Worm (Caenorhabditis elegans) whole organism, mixed stage, embryonic: Measurements from ENCODE around the gene hrde-1.
A peak's percentile ranks its signal among the peaks of the same experiment; 100 is the strongest.

Experiments
- M03D4.4 ChIP-seq: sonication (generic microtip); optimal IDR thresholded peaks from 2 replicates; lab custom pipeline; 2017; ENCODE audit warnings: mild to moderate bottlenecking, missing genetic modification characterization, missing compliant biosample characterization
- bed-3 ChIP-seq: fragments of 200-800 bp; sonication (Bioruptor generic); optimal IDR thresholded peaks from 3 replicates; lab custom pipeline; 2018; ENCODE audit warnings: mild to moderate bottlenecking, missing genetic modification characterization, moderate library complexity, missing compliant biosample characterization
- blmp-1 ChIP-seq: fragments of 150-350 bp; optimal IDR thresholded peaks from 2 replicates; lab custom pipeline; 2014; ENCODE audit warnings: missing biosample characterization, missing genetic modification characterization
- ceh-39 ChIP-seq: fragments of 150-350 bp; optimal IDR thresholded peaks from 2 replicates; lab custom pipeline; 2014; ENCODE audit warnings: missing biosample characterization, missing genetic modification characterization
- ceh-43 ChIP-seq: fragments of 200-800 bp; sonication (Bioruptor generic); optimal IDR thresholded peaks from 2 replicates; lab custom pipeline; 2018; ENCODE audit warnings: mild to moderate bottlenecking, missing genetic modification characterization, moderate library complexity, missing compliant biosample characterization
- ceh-83 ChIP-seq: fragments of 200-800 bp; sonication (Bioruptor generic); optimal IDR thresholded peaks from 2 replicates; lab custom pipeline; 2018; ENCODE audit warnings: mild to moderate bottlenecking, missing genetic modification characterization, missing compliant biosample characterization
- ces-1 ChIP-seq: fragments of 150-350 bp; optimal IDR thresholded peaks from 2 replicates; lab custom pipeline; 2014; ENCODE audit warnings: missing biosample characterization, missing genetic modification reagents, missing genetic modification characterization
- cnd-1 ChIP-seq: fragments of 200-800 bp; sonication (Bioruptor generic); optimal IDR thresholded peaks from 2 replicates; lab custom pipeline; 2018; ENCODE audit warnings: mild to moderate bottlenecking, missing genetic modification characterization, missing compliant biosample characterization
- drap-1 ChIP-seq: fragments of 200-800 bp; sonication (Bioruptor generic); optimal IDR thresholded peaks from 3 replicates; lab custom pipeline; 2018; ENCODE audit warnings: mild to moderate bottlenecking, missing genetic modification characterization, missing compliant biosample characterization
- elt-1 ChIP-seq: sonication (generic microtip); optimal IDR thresholded peaks from 2 replicates; lab custom pipeline; 2017; ENCODE audit warnings: missing genetic modification characterization, mild to moderate bottlenecking, missing compliant biosample characterization, antibody characterized with exemption, moderate library complexity, borderline replicate concordance; ENCODE audit not compliant: insufficient read depth
- elt-3 ChIP-seq: fragments of 150-350 bp; optimal IDR thresholded peaks from 2 replicates; lab custom pipeline; 2014; ENCODE audit warnings: missing biosample characterization, missing genetic modification characterization
- flh-1 ChIP-seq: fragments of 200-800 bp; sonication (Bioruptor generic); optimal IDR thresholded peaks from 2 replicates; lab custom pipeline; 2018; ENCODE audit warnings: mild to moderate bottlenecking, missing genetic modification characterization, moderate library complexity, missing compliant biosample characterization
- ham-2 ChIP-seq: fragments of 200-800 bp; sonication (Bioruptor generic); optimal IDR thresholded peaks from 2 replicates; lab custom pipeline; 2018; ENCODE audit warnings: mild to moderate bottlenecking, missing genetic modification characterization, missing compliant biosample characterization
- hlh-1 ChIP-seq: fragments of 150-350 bp; optimal IDR thresholded peaks from 2 replicates; lab custom pipeline; 2014; ENCODE audit warnings: missing biosample characterization, missing genetic modification reagents, missing genetic modification characterization
- lin-13 ChIP-seq: fragments of 150-350 bp; optimal IDR thresholded peaks from 2 replicates; lab custom pipeline; 2014; ENCODE audit warnings: missing biosample characterization, missing genetic modification characterization
- lin-32 ChIP-seq: fragments of 200-800 bp; sonication (Bioruptor generic); optimal IDR thresholded peaks from 2 replicates; lab custom pipeline; 2018; ENCODE audit warnings: mild to moderate bottlenecking, missing genetic modification characterization, missing compliant biosample characterization
- lsy-2 ChIP-seq: fragments of 150-350 bp; optimal IDR thresholded peaks from 2 replicates; lab custom pipeline; 2014; ENCODE audit warnings: missing biosample characterization, missing genetic modification characterization
- mab-5 ChIP-seq: fragments of 150-350 bp; optimal IDR thresholded peaks from 2 replicates; lab custom pipeline; 2014; ENCODE audit warnings: missing biosample characterization, missing genetic modification characterization
- mep-1 ChIP-seq: fragments of 150-350 bp; optimal IDR thresholded peaks from 2 replicates; lab custom pipeline; 2017; ENCODE audit warnings: missing biosample characterization, missing genetic modification reagents, missing genetic modification characterization, inconsistent platforms
- mls-2 ChIP-seq: sonication (generic microtip); optimal IDR thresholded peaks from 2 replicates; lab custom pipeline; 2016; ENCODE audit warnings: mild to moderate bottlenecking, missing genetic modification characterization, moderate library complexity, missing compliant biosample characterization
- nhr-12 ChIP-seq: fragments of 150-350 bp; optimal IDR thresholded peaks from 2 replicates; lab custom pipeline; 2014; ENCODE audit warnings: missing biosample characterization, missing genetic modification characterization
- nhr-2 ChIP-seq: fragments of 150-350 bp; optimal IDR thresholded peaks from 2 replicates; lab custom pipeline; 2014; ENCODE audit warnings: missing biosample characterization, missing genetic modification characterization
- nhr-237 ChIP-seq: fragments of 150-350 bp; optimal IDR thresholded peaks from 2 replicates; lab custom pipeline; 2014; ENCODE audit warnings: missing biosample characterization, missing genetic modification characterization
- nhr-28 ChIP-seq: fragments of 150-350 bp; optimal IDR thresholded peaks from 2 replicates; lab custom pipeline; 2014; ENCODE audit warnings: missing biosample characterization, missing genetic modification characterization
- nhr-76 ChIP-seq: sonication (generic microtip); optimal IDR thresholded peaks from 2 replicates; lab custom pipeline; 2017; ENCODE audit warnings: missing biosample characterization, missing genetic modification characterization
- pha-4 ChIP-seq: fragments of 150-350 bp; optimal IDR thresholded peaks from 2 replicates; lab custom pipeline; 2018; ENCODE audit warnings: missing biosample characterization, missing genetic modification reagents, missing genetic modification characterization
- sem-2 ChIP-seq: fragments of 200-800 bp; sonication (Bioruptor generic); optimal IDR thresholded peaks from 2 replicates; lab custom pipeline; 2018; ENCODE audit warnings: mild to moderate bottlenecking, missing genetic modification characterization, missing compliant biosample characterization
- snpc-4 ChIP-seq: fragments of 150-350 bp; optimal IDR thresholded peaks from 2 replicates; lab custom pipeline; 2014; ENCODE audit warnings: missing biosample characterization, missing genetic modification characterization
- sptf-1 ChIP-seq: sonication (generic microtip); optimal IDR thresholded peaks from 2 replicates; lab custom pipeline; 2017; ENCODE audit warnings: mild to moderate bottlenecking, missing genetic modification characterization, moderate library complexity, missing compliant biosample characterization
- tbx-8 ChIP-seq: fragments of 200-800 bp; sonication (Bioruptor generic); optimal IDR thresholded peaks from 2 replicates; lab custom pipeline; 2018; ENCODE audit warnings: mild to moderate bottlenecking, missing genetic modification characterization, moderate library complexity, missing compliant biosample characterization
- unc-120 ChIP-seq: sonication (generic microtip); optimal IDR thresholded peaks from 2 replicates; lab custom pipeline; 2017; ENCODE audit warnings: missing genetic modification characterization, missing compliant biosample characterization; ENCODE audit not compliant: poor library complexity, severe bottlenecking
- unc-39 ChIP-seq: fragments of 150-350 bp; optimal IDR thresholded peaks from 2 replicates; lab custom pipeline; 2014; ENCODE audit warnings: missing biosample characterization, missing genetic modification characterization
- unc-62 ChIP-seq: fragments of 150-350 bp; optimal IDR thresholded peaks from 2 replicates; lab custom pipeline; 2014; ENCODE audit warnings: missing biosample characterization, missing genetic modification reagents, missing genetic modification characterization
- zip-8 ChIP-seq: fragments of 150-350 bp; optimal IDR thresholded peaks from 2 replicates; lab custom pipeline; 2014; ENCODE audit warnings: missing biosample characterization, missing genetic modification characterization
- ztf-11 ChIP-seq: fragments of 150-350 bp; optimal IDR thresholded peaks from 2 replicates; lab custom pipeline; 2014; ENCODE audit warnings: missing biosample characterization, missing genetic modification characterization

The hrde-1 gene

ce11 chrIII:4195306-4196008 is 19.5 kb upstream of the hrde-1 start:
- TF ChIP-seq lsy-2 (no peak), ces-1 (peak; percentile 35), cnd-1 (tag; lab: Kevin White, UChicago) (peak; percentile 3), mab-5 (tag; lab: Kevin White, UChicago) (peak; percentile 20), lin-32 (GFP tag; lab: Kevin White, UChicago) (peak; percentile 50)
- TF ChIP-seq, all 35 proteins: peak for 4

ce11 chrIII:4194349-4195110 is 18.6 kb upstream of the hrde-1 start:
- TF ChIP-seq lsy-2, result no peak
- no peak for TF ChIP-seq lin-13 (tag; lab: Kevin White, UChicago)
- no peak for TF ChIP-seq elt-3 (tag; lab: Kevin White, UChicago)
- no peak for TF ChIP-seq pha-4 (tag; lab: Kevin White, UChicago)
- no peak for TF ChIP-seq ceh-43 (GFP tag; lab: Kevin White, UChicago)
- no peak for TF ChIP-seq sem-2
- no peak for TF ChIP-seq mls-2 (tag; lab: Kevin White, UChicago)
- no peak for TF ChIP-seq unc-120 (tag; lab: Kevin White, UChicago)
- no peak for TF ChIP-seq ceh-39
- TF ChIP-seq mab-5 (tag; lab: Kevin White, UChicago), result no peak
- TF ChIP-seq, all 35 proteins: peak for 0

DNA sequence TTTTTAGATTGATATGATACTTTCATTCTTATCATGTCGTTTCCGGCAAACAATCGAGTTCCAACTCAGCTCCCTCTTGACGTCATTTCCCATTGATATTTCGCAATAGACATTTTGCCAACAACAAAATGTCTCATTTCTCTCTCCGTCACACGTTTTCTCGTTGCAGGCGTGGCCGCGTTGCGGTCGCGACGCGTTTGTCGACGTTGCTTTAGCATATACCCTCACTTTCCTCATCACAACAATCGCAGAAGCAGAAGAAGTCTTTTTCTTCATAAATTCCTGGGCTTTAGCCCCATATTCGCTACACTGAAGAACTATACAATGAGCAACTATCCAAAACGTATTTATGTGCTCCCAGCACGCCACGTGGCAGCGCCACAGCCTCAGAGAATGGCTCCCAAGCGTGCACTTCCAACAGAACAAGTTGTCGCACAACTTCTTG is 17.7 kb upstream of the hrde-1 start, which contains the start of gene xbp-1:
Gene xbp-1, plus strand, starts transcription at position 151 of the 445 bp plus-strand sequence.
- TF ChIP-seq mab-5 (tag; lab: Kevin White, UChicago) (peak; percentile 8), lin-13 (tag; lab: Kevin White, UChicago) (peak; percentile 29), elt-1 (tag; lab: Kevin White, UChicago) (no peak), ceh-39 (peak; percentile 59), cnd-1 (tag; lab: Kevin White, UChicago) (no peak), snpc-4 (tag; lab: Kevin White, UChicago) (no peak), hlh-1 (tag; lab: Kevin White, UChicago) (peak; percentile 41), lsy-2 (peak; percentile 77), ces-1 (peak; percentile 80), nhr-237 (tag; lab: Kevin White, UChicago) (peak; percentile 73), tbx-8 (GFP tag; lab: Kevin White, UChicago) (no peak), zip-8 (peak; percentile 10), mls-2 (tag; lab: Kevin White, UChicago) (no peak), drap-1 (peak; percentile 39), sem-2 (no peak), mep-1 (tag; lab: Kevin White, UChicago) (peak; percentile 87), flh-1 (GFP tag; lab: Kevin White, UChicago) (no peak), unc-120 (tag; lab: Kevin White, UChicago) (peak; percentile 22), ceh-83 (GFP tag; lab: Kevin White, UChicago) (no peak), nhr-76 (tag; lab: Kevin White, UChicago) (no peak), unc-62 (GFP tag; lab: Kevin White, UChicago) (peak; percentile 75), ztf-11 (tag; lab: Kevin White, UChicago) (peak; percentile 17), pha-4 (tag; lab: Kevin White, UChicago) (peak; percentile 81), lin-32 (GFP tag; lab: Kevin White, UChicago) (no peak), blmp-1 (tag; lab: Kevin White, UChicago) (no peak), unc-39 (tag; lab: Kevin White, UChicago) (no peak), M03D4.4 (tag; lab: Kevin White, UChicago) (no peak), sptf-1 (tag; lab: Kevin White, UChicago) (peak; percentile 72), bed-3 (GFP tag; lab: Kevin White, UChicago) (no peak), elt-3 (tag; lab: Kevin White, UChicago) (peak; percentile 20), ceh-43 (GFP tag; lab: Kevin White, UChicago) (no peak), ham-2 (GFP tag; lab: Kevin White, UChicago) (peak; percentile 79), nhr-2 (tag; lab: Kevin White, UChicago) (no peak), nhr-28 (tag; lab: Kevin White, UChicago) (no peak), nhr-12 (tag; lab: Kevin White, UChicago) (no peak)
